Worm (Caenorhabditis elegans) whole organism, early embryonic: ENCODE measurements around the gene F08H9.3.

Experiments
- ama-1 ChIP-seq: fragments of 150-350 bp; optimal IDR thresholded peaks from 2 replicates; lab custom pipeline; 2014
- ets-7 ChIP-seq: sonication (generic microtip); optimal IDR thresholded peaks from 2 replicates; lab custom pipeline; 2016; ENCODE audit warnings: missing genotype, missing genetic modification characterization, missing compliant biosample characterization

- TF ChIP-seq ama-1 (lab: Kevin White, UChicago) (no peak), ets-7 (tag; lab: Kevin White, UChicago) (no peak)
Observed at ce11 chrV:14433584-14433983, 29.6 kb downstream of the F08H9.3 start.
